Worm (Caenorhabditis elegans) whole organism, L4 larva: ENCODE data around the gene got-1.2.

ENCODE experiments used
- F10B5.3 ChIP-seq: sonication (generic microtip); optimal IDR thresholded peaks from 2 replicates; lab custom pipeline; 2016; ENCODE audit warnings: mild to moderate bottlenecking, missing genetic modification characterization, missing compliant biosample characterization
- F44E2.7 ChIP-seq: fragments of 200-800 bp; sonication (Bioruptor generic); IDR thresholded peaks from 2 replicates; pipeline ENCODE4 v2.1.2; 2022; ENCODE audit warnings: missing genetic modification characterization, missing compliant biosample characterization
- F49E8.2 ChIP-seq: sonication (generic microtip); optimal IDR thresholded peaks from 2 replicates; lab custom pipeline; 2016; ENCODE audit warnings: missing compliant biosample characterization, mild to moderate bottlenecking, missing genetic modification characterization, borderline replicate concordance
- T20F7.1 ChIP-seq: fragments of 200-800 bp; sonication (Bioruptor generic); optimal IDR thresholded peaks from 2 replicates; lab custom pipeline; 2018; ENCODE audit warnings: mild to moderate bottlenecking, missing genetic modification characterization, missing compliant biosample characterization
- Y105C5A.15 ChIP-seq: fragments of 200-800 bp; sonication (Bioruptor generic); IDR thresholded peaks from 2 replicates; pipeline ENCODE4 v1.3.6; 2022; ENCODE audit warnings: missing genetic modification characterization, missing compliant biosample characterization
- ZK337.2 ChIP-seq: fragments of 200-800 bp; sonication (Bioruptor generic); IDR thresholded peaks from 2 replicates; pipeline ENCODE4 v1.3.6; 2022; ENCODE audit warnings: missing genetic modification reagents, missing genetic modification characterization, missing compliant biosample characterization
- ZK546.5 ChIP-seq, 2 experiments: sonication (generic microtip); optimal IDR thresholded peaks; 2 replicates each; lab custom pipeline; 2017; ENCODE audit warnings: missing biosample characterization in 2 of 2, missing genetic modification characterization in 2 of 2
- ama-1 ChIP-seq: fragments of 150-350 bp; optimal IDR thresholded peaks from 2 replicates; lab custom pipeline; 2014; ENCODE audit warnings: inconsistent platforms, mixed read lengths
- arid-1 ChIP-seq: fragments of 200-800 bp; sonication (Bioruptor generic); conservative IDR thresholded peaks from 2 replicates; pipeline ENCODE4 v1.3.6; 2022; ENCODE audit warnings: missing genetic modification reagents, missing genetic modification characterization, missing compliant biosample characterization
- attf-4 ChIP-seq: sonication (generic microtip); optimal IDR thresholded peaks from 3 replicates; lab custom pipeline; 2017; ENCODE audit warnings: missing biosample characterization, missing genetic modification characterization
- ceh-62 ChIP-seq: sonication (generic microtip); optimal IDR thresholded peaks from 2 replicates; lab custom pipeline; 2017; ENCODE audit warnings: missing biosample characterization, missing genetic modification characterization
- ces-1 ChIP-seq: fragments of 150-350 bp; sonication (generic microtip); optimal IDR thresholded peaks from 4 replicates; lab custom pipeline; 2014; ENCODE audit warnings: missing biosample characterization, missing genetic modification reagents, missing genetic modification characterization
- daf-16 ChIP-seq, 3 experiments: sonication (generic microtip); optimal IDR thresholded peaks; 2 replicates each; lab custom pipeline; 2016 to 2017; ENCODE audit warnings: missing genetic modification characterization in 3 of 3, missing genetic modification reagents in 3 of 3, mild to moderate bottlenecking in 2 of 3, missing compliant biosample characterization in 2 of 3, missing biosample characterization in 1 of 3, moderate library complexity in 1 of 3
- daf-19 ChIP-seq: fragments of 200-800 bp; sonication (Bioruptor generic); conservative IDR thresholded peaks from 2 replicates; pipeline ENCODE4 v1.3.6; 2022; ENCODE audit warnings: missing genetic modification characterization, missing compliant biosample characterization
- dmd-6 ChIP-seq: fragments of 200-800 bp; sonication (Bioruptor generic); IDR thresholded peaks from 2 replicates; pipeline ENCODE4 v1.3.6; 2022; ENCODE audit warnings: missing genetic modification reagents, missing genetic modification characterization, missing compliant biosample characterization
- dmd-9 ChIP-seq: fragments of 200-800 bp; sonication (Bioruptor generic); IDR thresholded peaks from 2 replicates; pipeline ENCODE4 v1.3.6; 2022; ENCODE audit warnings: missing genetic modification reagents, missing genetic modification characterization, missing compliant biosample characterization
- dpl-1 ChIP-seq: fragments of 150-350 bp; optimal IDR thresholded peaks from 2 replicates; lab custom pipeline; 2014; ENCODE audit warnings: missing biosample characterization, missing genetic modification reagents, missing genetic modification characterization
- egl-43 ChIP-seq: fragments of 200-800 bp; sonication (Bioruptor generic); IDR thresholded peaks from 2 replicates; pipeline ENCODE4 v1.3.6; 2022; ENCODE audit warnings: missing genetic modification reagents, missing genetic modification characterization, missing compliant biosample characterization
- fkh-10 ChIP-seq: fragments of 150-350 bp; optimal IDR thresholded peaks from 2 replicates; lab custom pipeline; 2014; ENCODE audit warnings: missing biosample characterization, missing genetic modification reagents, missing genetic modification characterization
- hlh-11 ChIP-seq: fragments of 200-800 bp; sonication (Bioruptor generic); optimal IDR thresholded peaks from 2 replicates; lab custom pipeline; 2018; ENCODE audit warnings: mild to moderate bottlenecking, missing genetic modification characterization, missing compliant biosample characterization
- jun-1 ChIP-seq: fragments of 150-350 bp; optimal IDR thresholded peaks from 2 replicates; lab custom pipeline; 2014; ENCODE audit warnings: missing biosample characterization, missing genetic modification reagents, missing genetic modification characterization
- lin-1 ChIP-seq: fragments of 200-800 bp; sonication (Bioruptor generic); IDR thresholded peaks from 2 replicates; pipeline ENCODE4 v1.3.6; 2022; ENCODE audit warnings: missing genetic modification reagents, missing genetic modification characterization, missing compliant biosample characterization
- lin-13 ChIP-seq: fragments of 150-350 bp; optimal IDR thresholded peaks from 2 replicates; lab custom pipeline; 2014; ENCODE audit warnings: missing biosample characterization, missing genetic modification reagents, missing genetic modification characterization
- lin-29 ChIP-seq: fragments of 200-800 bp; sonication (Bioruptor generic); IDR thresholded peaks from 2 replicates; pipeline ENCODE4 v1.3.6; 2022; ENCODE audit warnings: missing genetic modification reagents, missing genetic modification characterization, missing compliant biosample characterization
- lin-38 ChIP-seq: fragments of 200-800 bp; sonication (Bioruptor generic); IDR thresholded peaks from 2 replicates; pipeline ENCODE4 v1.3.6; 2022; ENCODE audit warnings: missing genetic modification reagents, missing genetic modification characterization, missing compliant biosample characterization
- lir-3 ChIP-seq: sonication (generic microtip); optimal IDR thresholded peaks from 2 replicates; lab custom pipeline; 2016; ENCODE audit warnings: mild to moderate bottlenecking, missing genetic modification characterization, missing compliant biosample characterization
- mdl-1 ChIP-seq, 2 experiments: fragments of 150-350 bp in 1 of 2; sonication (generic microtip) in 1 of 2; optimal IDR thresholded peaks; 2 replicates each; lab custom pipeline; 2014 to 2017; ENCODE audit warnings: missing biosample characterization in 2 of 2, missing genetic modification characterization in 2 of 2
- mdt-29 ChIP-seq: fragments of 200-800 bp; sonication (Bioruptor generic); IDR thresholded peaks from 2 replicates; pipeline ENCODE4 v1.3.6; 2022; ENCODE audit warnings: missing genetic modification reagents, missing genetic modification characterization, missing compliant biosample characterization
- mxl-2 ChIP-seq: fragments of 200-800 bp; sonication (Bioruptor generic); conservative IDR thresholded peaks from 2 replicates; pipeline ENCODE4 v1.3.6; 2022; ENCODE audit warnings: missing genetic modification reagents, missing genetic modification characterization, missing compliant biosample characterization
- nhr-10 ChIP-seq: fragments of 150-350 bp; optimal IDR thresholded peaks from 2 replicates; lab custom pipeline; 2014; ENCODE audit warnings: missing biosample characterization, missing genetic modification characterization
- nhr-11 ChIP-seq: fragments of 150-350 bp; optimal IDR thresholded peaks from 2 replicates; lab custom pipeline; 2014; ENCODE audit warnings: missing biosample characterization, missing genetic modification characterization
- nhr-25 ChIP-seq: sonication (generic microtip); optimal IDR thresholded peaks from 2 replicates; lab custom pipeline; 2017; ENCODE audit warnings: missing genetic modification characterization, mild to moderate bottlenecking, missing compliant biosample characterization, antibody characterized with exemption, moderate library complexity, borderline replicate concordance; ENCODE audit not compliant: insufficient read depth
- nhr-28 ChIP-seq: fragments of 150-350 bp; optimal IDR thresholded peaks from 2 replicates; lab custom pipeline; 2014; ENCODE audit warnings: missing biosample characterization, missing genetic modification characterization
- nhr-41 ChIP-seq: fragments of 200-800 bp; sonication (Bioruptor generic); IDR thresholded peaks from 2 replicates; pipeline ENCODE4 v1.3.6; 2022; ENCODE audit warnings: missing genetic modification reagents, missing genetic modification characterization, missing compliant biosample characterization
- nhr-48 ChIP-seq: sonication (generic microtip); optimal IDR thresholded peaks from 2 replicates; lab custom pipeline; 2016; ENCODE audit warnings: mild to moderate bottlenecking, missing genetic modification characterization, missing compliant biosample characterization
- nhr-6 ChIP-seq: fragments of 150-350 bp; optimal IDR thresholded peaks from 2 replicates; lab custom pipeline; 2014; ENCODE audit warnings: missing biosample characterization, missing genetic modification characterization
- php-3 ChIP-seq: fragments of 200-800 bp; sonication (Bioruptor generic); IDR thresholded peaks from 2 replicates; pipeline ENCODE4 v1.3.6; 2022; ENCODE audit warnings: missing genetic modification reagents, missing genetic modification characterization, missing compliant biosample characterization
- pqm-1 ChIP-seq: sonication (generic microtip); optimal IDR thresholded peaks from 2 replicates; lab custom pipeline; 2017; ENCODE audit warnings: missing biosample characterization, missing genetic modification characterization
- sdz-12 ChIP-seq: fragments of 200-800 bp; sonication (Bioruptor generic); optimal IDR thresholded peaks from 2 replicates; lab custom pipeline; 2018; ENCODE audit warnings: mild to moderate bottlenecking, missing genetic modification characterization, missing compliant biosample characterization
- set-16 ChIP-seq: fragments of 200-800 bp; sonication (Bioruptor generic); IDR thresholded peaks from 2 replicates; pipeline ENCODE4 v1.3.6; 2022; ENCODE audit warnings: missing genetic modification reagents, missing genetic modification characterization, missing compliant biosample characterization
- snpc-1.2 ChIP-seq: fragments of 200-800 bp; sonication (Bioruptor generic); IDR thresholded peaks from 2 replicates; pipeline ENCODE4 v1.3.6; 2022; ENCODE audit warnings: missing genetic modification reagents, missing genetic modification characterization, missing compliant biosample characterization
- snpc-4 ChIP-seq: fragments of 150-350 bp; optimal IDR thresholded peaks from 2 replicates; lab custom pipeline; 2014; ENCODE audit warnings: missing biosample characterization, missing genetic modification characterization
- tag-97 ChIP-seq: fragments of 200-800 bp; sonication (Bioruptor generic); IDR thresholded peaks from 2 replicates; pipeline ENCODE4 v1.3.6; 2022; ENCODE audit warnings: missing genetic modification characterization, missing compliant biosample characterization
- tra-1 ChIP-seq: fragments of 200-800 bp; sonication (Bioruptor generic); IDR thresholded peaks from 2 replicates; pipeline ENCODE4 v1.3.6; 2022; ENCODE audit warnings: missing genetic modification reagents, missing genetic modification characterization, missing compliant biosample characterization
- unc-39 ChIP-seq: sonication (generic microtip); optimal IDR thresholded peaks from 2 replicates; lab custom pipeline; 2017; ENCODE audit warnings: missing biosample characterization, missing genetic modification characterization
- vab-7 ChIP-seq: fragments of 200-800 bp; sonication (Bioruptor generic); IDR thresholded peaks from 2 replicates; pipeline ENCODE4 v1.3.6; 2022; ENCODE audit warnings: missing genetic modification reagents, missing genetic modification characterization, missing compliant biosample characterization
- zag-1 ChIP-seq: fragments of 150-350 bp; optimal IDR thresholded peaks from 2 replicates; lab custom pipeline; 2014; ENCODE audit warnings: missing biosample characterization, missing genetic modification characterization
- zfp-2 ChIP-seq: sonication (generic microtip); optimal IDR thresholded peaks from 2 replicates; lab custom pipeline; 2016; ENCODE audit warnings: mild to moderate bottlenecking, missing genetic modification characterization, missing compliant biosample characterization
- zfp-3 ChIP-seq: fragments of 200-800 bp; sonication (Bioruptor generic); conservative IDR thresholded peaks from 2 replicates; pipeline ENCODE4 v1.3.6; 2022; ENCODE audit warnings: missing genetic modification reagents, missing genetic modification characterization, missing compliant biosample characterization
- zip-11 ChIP-seq: fragments of 200-800 bp; sonication (Bioruptor generic); IDR thresholded peaks from 2 replicates; pipeline ENCODE4 v1.3.6; 2022; ENCODE audit warnings: missing genetic modification characterization, missing compliant biosample characterization
- zip-2 ChIP-seq: fragments of 150-350 bp; optimal IDR thresholded peaks from 2 replicates; lab custom pipeline; 2014; ENCODE audit warnings: missing biosample characterization, missing genetic modification characterization

got-1.2 gene

ce11 chrX:16796826-16797225 is 3.9 kb upstream of the got-1.2 start (continued):
- no peak for TF ChIP-seq ZK337.2 (GFP tag; lab: Robert Waterston, UW)
- TF ChIP-seq dpl-1 (GFP tag; lab: Kevin White, UChicago), result peak; percentile 48
- no peak for TF ChIP-seq ZK546.5 (tag; optimal IDR thresholded peaks at IDR 0.05; lab: Kevin White, UChicago)
- TF ChIP-seq fkh-10 (GFP tag; lab: Kevin White, UChicago), result peak; percentile 95
- peak; percentile 41; the same call in 1 of the 2 replicates for TF ChIP-seq lin-38 (GFP tag; lab: Robert Waterston, UW)
- TF ChIP-seq jun-1 (tag; lab: Kevin White, UChicago), result peak; percentile 17
- 0 out of 2 replicates have a peak, but pooled peaks have one; percentile 48 for TF ChIP-seq lin-29 (GFP tag; lab: Robert Waterston, UW)
- TF ChIP-seq ama-1 (lab: Kevin White, UChicago), result peak; percentile 37
- no peak for TF ChIP-seq F49E8.2 (tag; lab: Kevin White, UChicago)
- peak; percentile 82 for TF ChIP-seq lin-1
- no peak for TF ChIP-seq lir-3 (tag; lab: Kevin White, UChicago)
- TF ChIP-seq lin-13 (GFP tag; lab: Kevin White, UChicago), result peak; percentile 86
- TF ChIP-seq arid-1 (GFP tag; lab: Robert Waterston, UW), result 0 out of 2 replicates have a peak, but pooled peaks have one; percentile 42
- TF ChIP-seq pqm-1 (tag; lab: Kevin White, UChicago), result no peak
- peak; percentile 84 for TF ChIP-seq mxl-2 (GFP tag; lab: Robert Waterston, UW)
- peak; percentile 1 to 81 for TF ChIP-seq daf-16 (GFP tag; optimal IDR thresholded peaks at IDR 0.05; lab: Kevin White, UChicago)
- peak; percentile 87 for TF ChIP-seq daf-16 (tag; optimal IDR thresholded peaks at IDR 0.05; lab: Kevin White, UChicago)
- no peak for TF ChIP-seq attf-4 (tag; lab: Kevin White, UChicago)
- TF ChIP-seq F10B5.3 (tag; lab: Kevin White, UChicago), result no peak
- peak; percentile 25 for TF ChIP-seq zag-1
- TF ChIP-seq nhr-25, result peak; percentile 2
- no peak for TF ChIP-seq snpc-4 (tag; lab: Kevin White, UChicago)
- peak; percentile 30 for TF ChIP-seq ces-1 (GFP tag; lab: Kevin White, UChicago)
- TF ChIP-seq zip-2 (tag; lab: Kevin White, UChicago), result peak; percentile 32
- TF ChIP-seq nhr-10 (tag; lab: Kevin White, UChicago), result peak; percentile 63
- TF ChIP-seq F44E2.7, result no peak
- 0 out of 2 replicates have a peak, but pooled peaks have one; percentile 40 for TF ChIP-seq vab-7 (GFP tag; lab: Robert Waterston, UW)
- no peak for TF ChIP-seq zfp-2 (tag; lab: Kevin White, UChicago)
- peak; percentile 64; the same call in 1 of the 2 replicates for TF ChIP-seq zfp-3 (GFP tag; lab: Robert Waterston, UW)
- TF ChIP-seq hlh-11 (tag; lab: Kevin White, UChicago), result peak; percentile 99
- TF ChIP-seq sdz-12, result no peak
- peak; percentile 83 for TF ChIP-seq T20F7.1 (GFP tag; lab: Kevin White, UChicago)
- peak; percentile 98 for TF ChIP-seq nhr-11 (tag; lab: Kevin White, UChicago)
- TF ChIP-seq tra-1 (GFP tag; lab: Robert Waterston, UW), result peak; percentile 75
- TF ChIP-seq nhr-41, result no peak
- peak; percentile 80 for TF ChIP-seq egl-43 (GFP tag; lab: Robert Waterston, UW)
- TF ChIP-seq php-3, result no peak; the same call in 1 of the 2 replicates
- no peak for TF ChIP-seq zip-11 (GFP tag; lab: Robert Waterston, UW)
- TF ChIP-seq nhr-48, result peak; percentile 81
- TF ChIP-seq unc-39 (tag; lab: Kevin White, UChicago), result no peak
- peak; percentile 84 for TF ChIP-seq mdt-29
- TF ChIP-seq dmd-6 (GFP tag; lab: Robert Waterston, UW), result peak; percentile 95
- TF ChIP-seq tag-97 (GFP tag; lab: Robert Waterston, UW), result no peak
- no peak for TF ChIP-seq Y105C5A.15
- TF ChIP-seq daf-19, result no peak
- TF ChIP-seq dmd-9 (GFP tag; lab: Robert Waterston, UW), result no peak
- TF ChIP-seq nhr-6 (tag; lab: Kevin White, UChicago), result no peak
- TF ChIP-seq nhr-28 (tag; lab: Kevin White, UChicago), result peak; percentile 96
- peak; percentile 67; the same call in 1 of the 2 replicates for TF ChIP-seq set-16 (GFP tag; lab: Robert Waterston, UW)
- TF ChIP-seq mdl-1 (tag; optimal IDR thresholded peaks at IDR 0.05; lab: Kevin White, UChicago), result peak; percentile 95 to 99
- TF ChIP-seq snpc-1.2 (GFP tag; lab: Robert Waterston, UW), result no peak
- TF ChIP-seq ceh-62 (tag; lab: Kevin White, UChicago), result no peak
